ENCODE assay signal across 5 worm cellular contexts in genomic region chrIII:11559677-11560076, ce11.
TF ChIP-seq lines count a peak whose summit lies in the region.

No protein-coding gene starts in this region.

TF ChIP-seq in whole organism, L1 larva, 84 proteins besides CTCF, POLR2A, EP300 and RAD21:
- TF ChIP-seq pqm-1 (tag; optimal IDR thresholded peaks at IDR 0.05; lab: Kevin White, UChicago) (no peak), blmp-1 (tag; optimal IDR thresholded peaks at IDR 0.05; lab: Kevin White, UChicago) (peak; percentile 25), snu-23 (GFP tag; optimal IDR thresholded peaks at IDR 0.05; lab: Kevin White, UChicago) (peak; percentile 30), nhr-85 (tag; lab: Kevin White, UChicago) (peak; percentile 68), grh-1 (GFP tag; IDR thresholded peaks at IDR 0.05; lab: Robert Waterston, UW) (0 out of 2 replicates have a peak, but pooled peaks have one; percentile 10), dpl-1 (GFP tag; optimal IDR thresholded peaks at IDR 0.05; lab: Kevin White, UChicago) (no peak), F16B12.6 (tag; optimal IDR thresholded peaks at IDR 0.05; lab: Kevin White, UChicago) (no peak), unc-98 (GFP tag; IDR thresholded peaks at IDR 0.05; lab: Robert Waterston, UW) (no peak), lin-14 (GFP tag; optimal IDR thresholded peaks at IDR 0.05; lab: Kevin White, UChicago) (peak; percentile 36), ztf-11 (tag; optimal IDR thresholded peaks at IDR 0.05; lab: Kevin White, UChicago) (peak in 1 of 2 experiments; percentile 4)

TF ChIP-seq in whole organism, L2 larva, 48 proteins besides CTCF, POLR2A, EP300 and RAD21:
- TF ChIP-seq elt-3 (tag; optimal IDR thresholded peaks at IDR 0.05; lab: Kevin White, UChicago) = no peak
- TF ChIP-seq peb-1 (tag; optimal IDR thresholded peaks at IDR 0.05; lab: Kevin White, UChicago) = no peak
- peak; percentile 6 for TF ChIP-seq blmp-1 (tag; optimal IDR thresholded peaks at IDR 0.05; lab: Kevin White, UChicago; ENCODE audit: insufficient read depth)
- no peak for TF ChIP-seq egl-27 (tag; optimal IDR thresholded peaks at IDR 0.05; lab: Kevin White, UChicago)
- TF ChIP-seq nhr-25 (tag; optimal IDR thresholded peaks at IDR 0.05; lab: Kevin White, UChicago) = peak; percentile 62
- TF ChIP-seq lin-39 (tag; optimal IDR thresholded peaks at IDR 0.05; lab: Kevin White, UChicago) = no peak
- no peak for TF ChIP-seq unc-55 (GFP tag; optimal IDR thresholded peaks at IDR 0.05; lab: Kevin White, UChicago)

TF ChIP-seq in whole organism, L3 larva, 47 proteins besides CTCF, POLR2A, EP300 and RAD21:
- TF ChIP-seq elt-1 (tag; optimal IDR thresholded peaks at IDR 0.05; lab: Kevin White, UChicago) = no peak
- TF ChIP-seq ztf-11 (tag; optimal IDR thresholded peaks at IDR 0.05; lab: Kevin White, UChicago) = no peak
- TF ChIP-seq daf-12 (tag; optimal IDR thresholded peaks at IDR 0.05; lab: Kevin White, UChicago) = no peak
- TF ChIP-seq jun-1 (tag; optimal IDR thresholded peaks at IDR 0.05; lab: Kevin White, UChicago) = no peak
- TF ChIP-seq nhr-25 (tag; optimal IDR thresholded peaks at IDR 0.05; lab: Kevin White, UChicago) = peak; percentile 57
- no peak for TF ChIP-seq aly-2 (tag; optimal IDR thresholded peaks at IDR 0.05; lab: Kevin White, UChicago)
- TF ChIP-seq R02D3.7 (tag; optimal IDR thresholded peaks at IDR 0.05; lab: Kevin White, UChicago) = no peak
- no peak for TF ChIP-seq snpc-4 (tag; optimal IDR thresholded peaks at IDR 0.05; lab: Kevin White, UChicago)

TF ChIP-seq in whole organism, L4 larva, 104 proteins besides CTCF, POLR2A, EP300 and RAD21:
- TF ChIP-seq nhr-25 (tag; optimal IDR thresholded peaks at IDR 0.05; lab: Kevin White, UChicago; ENCODE audit: borderline replicate concordance, insufficient read depth) (peak; percentile 37), set-16 (GFP tag; IDR thresholded peaks at IDR 0.05; lab: Robert Waterston, UW) (peak; percentile 59), daf-8 (GFP tag; IDR thresholded peaks at IDR 0.05; lab: Robert Waterston, UW) (no peak)

TF ChIP-seq in whole organism, young adult, 124 proteins besides CTCF, POLR2A, EP300 and RAD21:
- TF ChIP-seq nfya-2 (GFP tag; IDR thresholded peaks at IDR 0.05; lab: Robert Waterston, UW) (no peak), F39B2.1 (GFP tag; IDR thresholded peaks at IDR 0.05; lab: Robert Waterston, UW) (no peak), zfh-2 (GFP tag; conservative IDR thresholded peaks at IDR 0.05; lab: Robert Waterston, UW) (peak; percentile 48; the same call in 1 of the 2 replicates), let-526 (GFP tag; IDR thresholded peaks at IDR 0.05; lab: Robert Waterston, UW) (no peak), F52B5.7 (tag; optimal IDR thresholded peaks at IDR 0.05; lab: Kevin White, UChicago) (no peak), dox-1 (GFP tag; IDR thresholded peaks at IDR 0.05; lab: Robert Waterston, UW) (no peak), T26A5.8 (tag; optimal IDR thresholded peaks at IDR 0.05; lab: Kevin White, UChicago) (no peak), efl-1 (GFP tag; optimal IDR thresholded peaks at IDR 0.05; lab: Kevin White, UChicago) (no peak), lin-26 (GFP tag; IDR thresholded peaks at IDR 0.05; lab: Robert Waterston, UW) (0 out of 2 replicates have a peak, but pooled peaks have one; percentile 37), Y95B8A.8 (GFP tag; IDR thresholded peaks at IDR 0.05; lab: Robert Waterston, UW) (no peak), egl-44 (GFP tag; IDR thresholded peaks at IDR 0.05; lab: Robert Waterston, UW) (no peak), F23B12.7 (tag; optimal IDR thresholded peaks at IDR 0.05; lab: Kevin White, UChicago; ENCODE audit: insufficient read depth) (no peak)
TF ChIP-seq in whole organism, young adult: peak in this region for 2.
